Fruit fly (Drosophila melanogaster): ENCODE measurements around the gene Mrm2.

- no peak for TF ChIP-seq Hr78 (GFP tag; optimal IDR thresholded peaks at IDR 0.05)
- TF ChIP-seq Dfd (GFP tag; optimal IDR thresholded peaks at IDR 0.05), result no peak
- no peak for TF ChIP-seq psq (GFP tag; optimal IDR thresholded peaks at IDR 0.05)
- TF ChIP-seq h (GFP tag; optimal IDR thresholded peaks at IDR 0.05), result no peak
- TF ChIP-seq pan (optimal IDR thresholded peaks at IDR 0.05), result no peak
- no peak for TF ChIP-seq usp (GFP tag; optimal IDR thresholded peaks at IDR 0.05)
- no peak for TF ChIP-seq Vsx2 (GFP tag; optimal IDR thresholded peaks at IDR 0.05; ENCODE audit: partially characterized antibody)
- no peak for TF ChIP-seq brk (GFP tag; optimal IDR thresholded peaks at IDR 0.05)
- no peak for TF ChIP-seq CG9705 (GFP tag; optimal IDR thresholded peaks at IDR 0.05)
- TF ChIP-seq lola (GFP tag; optimal IDR thresholded peaks at IDR 0.05), result no peak
- no peak for TF ChIP-seq HLH106 (tag; optimal IDR thresholded peaks at IDR 0.05)
- no peak for TF ChIP-seq Rel (GFP tag; optimal IDR thresholded peaks at IDR 0.05)
- TF ChIP-seq Rel (tag; optimal IDR thresholded peaks at IDR 0.05), result no peak
- TF ChIP-seq br (GFP tag; optimal IDR thresholded peaks at IDR 0.05), result no peak
Measured at dm6 chr3R:19830973-19831372, 30.4 kb upstream of the Mrm2 start.
